Fruit fly (Drosophila melanogaster) whole organism, embryonic: ENCODE results near the gene CG1494.
A peak's percentile ranks its signal among the peaks of the same experiment; 100 is the strongest.

ENCODE experiments used
- BtbVII ChIP-seq: fragments of 200-800 bp; sonication (Bioruptor generic); optimal IDR thresholded peaks from 3 replicates; lab custom pipeline; 2017; ENCODE audit warnings: missing biosample characterization, mild to moderate bottlenecking, missing genetic modification characterization
- CG11085 ChIP-seq: fragments of 200-800 bp; sonication (Bioruptor generic); IDR thresholded peaks from 2 replicates; pipeline ENCODE4 v1.3.6; 2022; ENCODE audit warnings: missing biosample characterization, missing genetic modification characterization
- CG11456 ChIP-seq: fragments of 200-800 bp; sonication (Bioruptor generic); IDR thresholded peaks from 3 replicates; pipeline ENCODE4 v1.3.6; 2022; ENCODE audit warnings: missing biosample characterization, missing genetic modification characterization
- CG12299 ChIP-seq: fragments of 200-800 bp; sonication (Bioruptor generic); optimal IDR thresholded peaks from 2 replicates; lab custom pipeline; 2018; ENCODE audit warnings: missing biosample characterization, mild to moderate bottlenecking, missing genetic modification characterization
- CG13287 ChIP-seq: fragments of 200-800 bp; sonication (Bioruptor generic); IDR thresholded peaks from 2 replicates; pipeline ENCODE4 v1.3.6; 2022; ENCODE audit warnings: missing biosample characterization, missing genetic modification characterization; ENCODE audit not compliant: partially characterized antibody
- CG14014 ChIP-seq: fragments of 200-800 bp; sonication (Bioruptor generic); IDR thresholded peaks from 2 replicates; pipeline ENCODE4 v1.3.6; 2022; ENCODE audit warnings: missing biosample characterization, missing genetic modification characterization
- CG15011 ChIP-seq: fragments of 200-800 bp; sonication (Bioruptor generic); optimal IDR thresholded peaks from 3 replicates; lab custom pipeline; 2018; ENCODE audit warnings: missing biosample characterization, mild to moderate bottlenecking, missing genetic modification characterization
- CG17186 ChIP-seq: fragments of 200-800 bp; sonication (Bioruptor generic); optimal IDR thresholded peaks from 3 replicates; lab custom pipeline; 2017; ENCODE audit warnings: missing biosample characterization, missing genetic modification reagents, missing genetic modification characterization
- CG17361 ChIP-seq: fragments of 200-800 bp; sonication (Bioruptor generic); IDR thresholded peaks from 3 replicates; pipeline ENCODE4 v1.3.6; 2022; ENCODE audit warnings: missing biosample characterization, missing genetic modification characterization
- CG17568 ChIP-seq: fragments of 200-800 bp; sonication (Bioruptor generic); optimal IDR thresholded peaks from 2 replicates; lab custom pipeline; 2018; ENCODE audit warnings: missing biosample characterization, mild to moderate bottlenecking, missing genetic modification characterization, moderate library complexity
- CG18619 ChIP-seq: fragments of 200-800 bp; sonication (Bioruptor generic); optimal IDR thresholded peaks from 3 replicates; lab custom pipeline; 2017; ENCODE audit warnings: missing biosample characterization, mild to moderate bottlenecking, missing genetic modification characterization
- CG2120 ChIP-seq: fragments of 200-800 bp; sonication (Bioruptor generic); optimal IDR thresholded peaks from 3 replicates; lab custom pipeline; 2016; ENCODE audit warnings: missing biosample characterization, missing genetic modification characterization
- CG3065 ChIP-seq: fragments of 200-800 bp; sonication (Bioruptor generic); optimal IDR thresholded peaks from 2 replicates; lab custom pipeline; 2016; ENCODE audit warnings: missing biosample characterization, missing genetic modification characterization
- CG33557 ChIP-seq: fragments of 200-800 bp; sonication (Bioruptor generic); optimal IDR thresholded peaks from 2 replicates; lab custom pipeline; 2019; ENCODE audit warnings: missing biosample characterization, mild to moderate bottlenecking, missing genetic modification characterization, moderate library complexity
- CG3407 ChIP-seq: fragments of 200-800 bp; sonication (Bioruptor generic); optimal IDR thresholded peaks from 2 replicates; lab custom pipeline; 2018; ENCODE audit warnings: missing biosample characterization, mild to moderate bottlenecking, missing genetic modification characterization
- CG6854 ChIP-seq: fragments of 200-800 bp; sonication (Bioruptor generic); optimal IDR thresholded peaks from 3 replicates; lab custom pipeline; 2017; ENCODE audit warnings: missing biosample characterization, mild to moderate bottlenecking, missing genetic modification characterization
- CG7928 ChIP-seq: fragments of 200-800 bp; sonication (Bioruptor generic); optimal IDR thresholded peaks from 2 replicates; lab custom pipeline; 2017; ENCODE audit warnings: missing biosample characterization, mild to moderate bottlenecking, missing genetic modification characterization
- CG8359 ChIP-seq: fragments of 200-800 bp; sonication (Bioruptor generic); optimal IDR thresholded peaks from 2 replicates; lab custom pipeline; 2017; ENCODE audit warnings: missing biosample characterization, mild to moderate bottlenecking, missing genetic modification characterization, borderline replicate concordance
- CG8478 ChIP-seq: fragments of >200 bp; optimal IDR thresholded peaks from 2 replicates; lab custom pipeline; 2018
- CG8924 ChIP-seq: fragments of 200-800 bp; optimal IDR thresholded peaks from 3 replicates; lab custom pipeline; 2019; ENCODE audit warnings: missing biosample characterization, mild to moderate bottlenecking, missing genetic modification characterization, moderate library complexity
- CG8944 ChIP-seq: fragments of 200-800 bp; sonication (Bioruptor generic); optimal IDR thresholded peaks from 3 replicates; lab custom pipeline; 2016; ENCODE audit warnings: missing biosample characterization, missing genetic modification characterization
- CTCF ChIP-seq: fragments of 200-800 bp; sonication (Bioruptor generic); optimal IDR thresholded peaks from 2 replicates; lab custom pipeline; 2017; ENCODE audit warnings: missing biosample characterization, mild to moderate bottlenecking, missing genetic modification characterization, moderate library complexity
- Camta ChIP-seq: fragments of 200-800 bp; sonication (Bioruptor generic); optimal IDR thresholded peaks from 2 replicates; lab custom pipeline; 2016; ENCODE audit warnings: missing biosample characterization, missing genetic modification characterization
- D19A ChIP-seq: fragments of 200-800 bp; optimal IDR thresholded peaks from 3 replicates; lab custom pipeline; 2019; ENCODE audit warnings: missing biosample characterization, mild to moderate bottlenecking, missing genetic modification characterization, moderate library complexity
- Dref ChIP-seq: fragments of 200-800 bp; sonication (Bioruptor generic); IDR thresholded peaks from 2 replicates; pipeline ENCODE4 v1.3.6; 2022; ENCODE audit warnings: missing biosample characterization, missing genetic modification characterization
- E2f1 ChIP-seq: fragments of 200-800 bp; sonication (Bioruptor generic); IDR thresholded peaks from 2 replicates; pipeline ENCODE4 v1.3.6; 2022; ENCODE audit warnings: missing biosample characterization, missing genetic modification characterization
- Fer2 ChIP-seq: fragments of 200-800 bp; sonication (Bioruptor generic); optimal IDR thresholded peaks from 2 replicates; lab custom pipeline; 2018; ENCODE audit warnings: missing biosample characterization, mild to moderate bottlenecking, missing genetic modification characterization, moderate library complexity
- Hr51 ChIP-seq, 2 experiments: fragments of 200-800 bp; sonication (Bioruptor generic); optimal IDR thresholded peaks; 2 replicates in 1 of 2; 3 replicates in 1 of 2; lab custom pipeline; 2016 to 2018; ENCODE audit warnings: missing biosample characterization in 2 of 2, missing genetic modification characterization in 2 of 2, mild to moderate bottlenecking in 1 of 2, moderate library complexity in 1 of 2
- Mes4 ChIP-seq: fragments of 200-800 bp; sonication (Bioruptor generic); optimal IDR thresholded peaks from 2 replicates; lab custom pipeline; 2016; ENCODE audit warnings: missing biosample characterization, missing genetic modification characterization
- NC2α ChIP-seq: fragments of 200-800 bp; sonication (Bioruptor generic); optimal IDR thresholded peaks from 2 replicates; lab custom pipeline; 2016; ENCODE audit warnings: missing biosample characterization, missing genetic modification characterization
- Oli ChIP-seq: fragments of 200-800 bp; sonication (Bioruptor generic); optimal IDR thresholded peaks from 2 replicates; lab custom pipeline; 2018; ENCODE audit warnings: missing biosample characterization, mild to moderate bottlenecking, missing genetic modification characterization, moderate library complexity
- Sry-δ ChIP-seq: fragments of 200-800 bp; sonication (Bioruptor generic); optimal IDR thresholded peaks from 2 replicates; lab custom pipeline; 2016; ENCODE audit warnings: missing biosample characterization, missing genetic modification characterization
- Usf ChIP-seq: fragments of 200-800 bp; sonication (Bioruptor generic); optimal IDR thresholded peaks from 2 replicates; lab custom pipeline; 2017; ENCODE audit warnings: missing genotype, missing biosample characterization, missing genetic modification characterization
- ab ChIP-seq: fragments of 200-800 bp; sonication (Bioruptor generic); optimal IDR thresholded peaks from 2 replicates; lab custom pipeline; 2016; ENCODE audit warnings: missing biosample characterization, missing genetic modification characterization
- amos ChIP-seq: fragments of 200-800 bp; sonication (Bioruptor generic); IDR thresholded peaks from 2 replicates; pipeline ENCODE4 v1.3.6; 2022; ENCODE audit warnings: missing biosample characterization, missing genetic modification characterization; ENCODE audit not compliant: partially characterized antibody
- bsh ChIP-seq, 2 experiments: fragments of 200-800 bp; sonication (Bioruptor generic); optimal IDR thresholded peaks; 2 replicates each; lab custom pipeline; 2017 to 2018; ENCODE audit warnings: mild to moderate bottlenecking in 2 of 2, missing biosample characterization in 2 of 2, missing genetic modification characterization in 2 of 2, moderate library complexity in 1 of 2
- crc ChIP-seq: fragments of 200-800 bp; sonication (Bioruptor generic); optimal IDR thresholded peaks from 2 replicates; lab custom pipeline; 2016; ENCODE audit warnings: missing biosample characterization, missing genetic modification characterization
- disco-r ChIP-seq: fragments of 200-800 bp; sonication (Bioruptor generic); optimal IDR thresholded peaks from 2 replicates; lab custom pipeline; 2016; ENCODE audit warnings: missing biosample characterization, missing genetic modification characterization
- eyg ChIP-seq: fragments of 200-800 bp; sonication (Bioruptor generic); optimal IDR thresholded peaks from 3 replicates; lab custom pipeline; 2016; ENCODE audit warnings: missing biosample characterization, missing genetic modification characterization
- ftz-f1 ChIP-seq: fragments of 200-800 bp; sonication (Bioruptor generic); optimal IDR thresholded peaks from 2 replicates; lab custom pipeline; 2016; ENCODE audit warnings: missing biosample characterization, missing genetic modification characterization
- hbn ChIP-seq: fragments of 200-800 bp; sonication (Bioruptor generic); IDR thresholded peaks from 2 replicates; pipeline ENCODE4 v1.3.6; 2022; ENCODE audit warnings: missing biosample characterization, missing genetic modification characterization; ENCODE audit not compliant: partially characterized antibody
- knrl ChIP-seq: fragments of 200-800 bp; sonication (Bioruptor generic); IDR thresholded peaks from 3 replicates; pipeline ENCODE4 v1.3.6; 2022; ENCODE audit warnings: missing biosample characterization, missing genetic modification characterization; ENCODE audit not compliant: partially characterized antibody
- lab ChIP-seq: fragments of 200-800 bp; sonication (Bioruptor generic); optimal IDR thresholded peaks from 3 replicates; lab custom pipeline; 2017; ENCODE audit warnings: missing biosample characterization, missing genetic modification characterization, mild to moderate bottlenecking, moderate library complexity, missing genetic modification reagents
- lmd ChIP-seq: fragments of 200-800 bp; sonication (Bioruptor generic); IDR thresholded peaks from 2 replicates; pipeline ENCODE4 v1.3.6; 2022; ENCODE audit warnings: missing biosample characterization, missing genetic modification characterization
- pb ChIP-seq: fragments of 200-800 bp; sonication (Bioruptor generic); optimal IDR thresholded peaks from 3 replicates; lab custom pipeline; 2016; ENCODE audit warnings: missing biosample characterization, missing genetic modification characterization
- pfk ChIP-seq: fragments of 200-800 bp; sonication (Bioruptor generic); optimal IDR thresholded peaks from 2 replicates; lab custom pipeline; 2018; ENCODE audit warnings: missing biosample characterization, mild to moderate bottlenecking, missing genetic modification characterization, moderate library complexity
- scrt ChIP-seq: fragments of 200-800 bp; sonication (Bioruptor generic); optimal IDR thresholded peaks from 2 replicates; lab custom pipeline; 2018; ENCODE audit warnings: missing biosample characterization, mild to moderate bottlenecking, missing genetic modification characterization, moderate library complexity
- sisA ChIP-seq: fragments of 200-800 bp; sonication (Bioruptor generic); IDR thresholded peaks from 2 replicates; pipeline ENCODE4 v1.3.6; 2022; ENCODE audit warnings: missing biosample characterization, missing genetic modification characterization
- tgo ChIP-seq: fragments of 200-800 bp; sonication (Bioruptor generic); IDR thresholded peaks from 3 replicates; pipeline ENCODE4 v1.3.6; 2022; ENCODE audit warnings: missing biosample characterization, missing genetic modification characterization
- tna ChIP-seq: fragments of 200-800 bp; sonication (Bioruptor generic); IDR thresholded peaks from 2 replicates; pipeline ENCODE4 v1.3.6; 2022; ENCODE audit warnings: missing biosample characterization, missing genetic modification characterization; ENCODE audit not compliant: partially characterized antibody

CG1494 gene

DNA sequence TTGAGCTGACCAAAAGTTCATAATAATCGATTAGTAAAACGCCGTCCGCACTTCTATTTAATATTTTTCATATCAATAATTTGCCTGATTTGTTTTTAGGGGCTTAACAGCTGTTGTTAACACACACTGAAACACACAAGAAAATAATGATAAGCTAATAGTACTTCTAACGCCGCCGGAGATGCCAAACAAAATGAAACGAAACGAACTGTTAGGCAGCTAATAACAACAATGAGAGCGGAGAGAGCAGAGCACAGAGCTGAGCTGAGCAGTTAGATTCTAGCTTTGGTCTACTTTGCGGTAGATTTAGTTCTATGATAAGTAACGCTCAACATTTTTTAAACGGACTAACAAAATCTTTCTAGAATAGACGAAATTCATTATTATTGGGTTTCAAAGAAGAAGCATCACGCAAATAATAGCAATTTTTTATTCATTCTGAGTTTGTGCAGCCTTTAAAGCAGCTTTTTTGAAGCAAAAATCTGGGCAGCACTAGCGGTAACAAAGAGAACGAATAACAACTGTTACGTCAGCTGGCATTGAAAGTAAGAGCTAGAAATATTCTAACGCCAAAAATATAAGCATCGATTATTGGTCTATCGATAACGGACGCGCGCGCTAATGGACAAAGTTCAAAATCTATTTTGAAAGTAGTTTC lies 21.5 kb downstream of the CG1494 start, which contains the start of gene Abca3 (continued):
- TF ChIP-seq hbn (GFP tag; lab: Robert Waterston, UW), result no peak
- peak; percentile 10 for TF ChIP-seq CG15011
- TF ChIP-seq D19A (tag; lab: Kevin White, UChicago), result peak; percentile 22
- no peak for TF ChIP-seq CG8478
- TF ChIP-seq CG12299 (tag; lab: Kevin White, UChicago), result peak; percentile 47
- TF ChIP-seq scrt, result peak; percentile 66
- TF ChIP-seq ab (GFP tag; lab: Kevin White, UChicago), result no peak
- TF ChIP-seq Oli (tag; lab: Kevin White, UChicago), result peak; percentile 28
- TF ChIP-seq disco-r (GFP tag; lab: Kevin White, UChicago), result no peak
- TF ChIP-seq NC2α (GFP tag; lab: Kevin White, UChicago), result peak; percentile 1
- peak; percentile 35; the same call in 1 of the 2 replicates for TF ChIP-seq sisA (GFP tag; lab: Robert Waterston, UW)
- peak; percentile 58 for TF ChIP-seq pfk (GFP tag; lab: Kevin White, UChicago)
- TF ChIP-seq CG3407 (GFP tag; lab: Kevin White, UChicago), result peak; percentile 25
- TF ChIP-seq Mes4 (GFP tag; lab: Kevin White, UChicago), result no peak
- peak in 1 of 2 experiments; percentile 44 for TF ChIP-seq bsh (GFP tag; optimal IDR thresholded peaks at IDR 0.05; lab: Kevin White, UChicago)
- peak; percentile 83 for TF ChIP-seq CG2120 (GFP tag; lab: Kevin White, UChicago)
- peak; percentile 56 for TF ChIP-seq Sry-δ
- TF ChIP-seq CG8924 (tag; lab: Kevin White, UChicago), result peak; percentile 68
- TF ChIP-seq Fer2 (tag; lab: Kevin White, UChicago), result peak; percentile 74
- peak; percentile 55 for TF ChIP-seq CG33557 (GFP tag; lab: Kevin White, UChicago)
- TF ChIP-seq knrl, result no peak
- no peak for TF ChIP-seq CG6854 (GFP tag; lab: Kevin White, UChicago)
- peak; percentile 55 for TF ChIP-seq ftz-f1
- TF ChIP-seq CG11085 (GFP tag; lab: Robert Waterston, UW), result no peak
- peak; percentile 77 for TF ChIP-seq BtbVII (GFP tag; lab: Kevin White, UChicago)
- peak; percentile 54 for TF ChIP-seq CG14014 (GFP tag; lab: Robert Waterston, UW)
- peak; percentile 40 for TF ChIP-seq Camta
- no peak for TF ChIP-seq CG17186 (GFP tag; lab: Kevin White, UChicago)
- TF ChIP-seq eyg (GFP tag; lab: Kevin White, UChicago), result peak; percentile 50
- peak; percentile 52 for TF ChIP-seq CG18619
- no peak; the same call in 1 of the 2 replicates for TF ChIP-seq E2f1 (GFP tag; lab: Robert Waterston, UW)
- peak; percentile 69 for TF ChIP-seq Dref (GFP tag; lab: Robert Waterston, UW)
- no peak for TF ChIP-seq CG8359 (GFP tag; lab: Kevin White, UChicago)
- peak; percentile 77 for TF ChIP-seq CG17361 (GFP tag; lab: Robert Waterston, UW)
- TF ChIP-seq CG17568 (GFP tag; lab: Kevin White, UChicago), result peak; percentile 42
- TF ChIP-seq pb (GFP tag; lab: Kevin White, UChicago), result peak; percentile 34
- TF ChIP-seq CG11456 (GFP tag; lab: Robert Waterston, UW), result 0 out of 3 replicates have a peak, but pooled peaks have one; percentile 48
- TF ChIP-seq CG13287 (GFP tag; lab: Robert Waterston, UW), result peak; percentile 34
- no peak for TF ChIP-seq CG3065
- TF ChIP-seq lmd, result peak; percentile 63; the same call in 1 of the 2 replicates
- no peak for TF ChIP-seq CTCF
- TF ChIP-seq crc (GFP tag; lab: Kevin White, UChicago), result peak; percentile 56
- no peak; the same call in 1 of the 2 replicates for TF ChIP-seq amos
- no peak for TF ChIP-seq tna (GFP tag; lab: Robert Waterston, UW)
- peak; percentile 33 for TF ChIP-seq CG7928
- peak; percentile 47; the same call in 2 of the 3 replicates for TF ChIP-seq tgo (GFP tag; lab: Robert Waterston, UW)
- TF ChIP-seq CG8944 (GFP tag; lab: Kevin White, UChicago), result peak; percentile 24
- TF ChIP-seq Hr51 (GFP tag; optimal IDR thresholded peaks at IDR 0.05; lab: Kevin White, UChicago), result peak in 1 of 2 experiments; percentile 8
- peak; percentile 12 for TF ChIP-seq Usf (GFP tag; lab: Kevin White, UChicago)
- peak; percentile 79 for TF ChIP-seq lab
